Worm (Caenorhabditis elegans): ENCODE results near the gene dyrb-1.

dyrb-1 gene

DNA sequence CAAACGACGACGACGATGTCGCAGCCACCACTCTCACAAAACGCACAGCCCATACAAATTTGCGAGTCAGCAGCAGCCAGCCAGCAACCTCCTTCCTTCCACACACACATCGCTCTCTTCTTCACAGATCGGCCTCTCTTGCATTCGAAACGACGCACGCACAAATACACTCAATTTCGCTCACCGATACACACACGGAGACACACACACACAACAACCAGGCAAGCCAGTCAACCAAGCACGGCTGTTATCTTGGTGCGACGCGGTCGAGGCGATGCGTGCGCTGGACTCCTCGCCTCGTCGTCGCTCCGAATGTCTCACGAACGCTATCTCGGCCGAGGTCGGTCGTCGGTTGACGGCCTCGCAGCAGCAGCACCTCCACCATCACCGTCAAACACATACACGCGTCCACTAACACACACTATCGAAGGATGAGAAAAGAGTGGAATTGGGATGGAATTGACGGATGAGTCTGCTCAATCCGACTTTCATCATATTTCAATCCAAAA is 46.6 kb downstream of the dyrb-1 start (continued):
- TF ChIP-seq pag-3 (tag; optimal IDR thresholded peaks at IDR 0.05; ENCODE audit: borderline replicate concordance, insufficient read depth) (no peak), ces-1 (GFP tag; optimal IDR thresholded peaks at IDR 0.05) (no peak), lin-13 (GFP tag; optimal IDR thresholded peaks at IDR 0.05) (peak; percentile 92), rnt-1 (tag; optimal IDR thresholded peaks at IDR 0.05) (peak; percentile 73), lir-3 (tag; optimal IDR thresholded peaks at IDR 0.05; ENCODE audit: poor library complexity) (peak; percentile 57), dpl-1 (GFP tag; optimal IDR thresholded peaks at IDR 0.05) (peak; percentile 53 to 64 (median 55)), C04F5.9 (tag; optimal IDR thresholded peaks at IDR 0.05) (peak; percentile 39), egl-13 (tag; optimal IDR thresholded peaks at IDR 0.05) (peak; percentile 62), sox-4 (tag; optimal IDR thresholded peaks at IDR 0.05) (no peak), unc-130 (tag; optimal IDR thresholded peaks at IDR 0.05) (peak; percentile 83), egl-27 (tag; optimal IDR thresholded peaks at IDR 0.05) (peak; percentile 70 to 81), aly-2 (tag; optimal IDR thresholded peaks at IDR 0.05) (peak; percentile 52), hlh-17 (GFP tag; optimal IDR thresholded peaks at IDR 0.05; ENCODE audit: borderline replicate concordance) (no peak), jun-1 (tag; optimal IDR thresholded peaks at IDR 0.05) (peak; percentile 94), nhr-19 (GFP tag; conservative IDR thresholded peaks at IDR 0.05) (peak; percentile 77), fos-1 (tag; optimal IDR thresholded peaks at IDR 0.05) (peak; percentile 88), ceh-88 (GFP tag; IDR thresholded peaks at IDR 0.05) (no peak), unc-62 (GFP tag; optimal IDR thresholded peaks at IDR 0.05) (no peak), aha-1 (tag; optimal IDR thresholded peaks at IDR 0.05) (peak; percentile 14), lin-15B (tag; optimal IDR thresholded peaks at IDR 0.05) (peak; percentile 68)

DNA sequence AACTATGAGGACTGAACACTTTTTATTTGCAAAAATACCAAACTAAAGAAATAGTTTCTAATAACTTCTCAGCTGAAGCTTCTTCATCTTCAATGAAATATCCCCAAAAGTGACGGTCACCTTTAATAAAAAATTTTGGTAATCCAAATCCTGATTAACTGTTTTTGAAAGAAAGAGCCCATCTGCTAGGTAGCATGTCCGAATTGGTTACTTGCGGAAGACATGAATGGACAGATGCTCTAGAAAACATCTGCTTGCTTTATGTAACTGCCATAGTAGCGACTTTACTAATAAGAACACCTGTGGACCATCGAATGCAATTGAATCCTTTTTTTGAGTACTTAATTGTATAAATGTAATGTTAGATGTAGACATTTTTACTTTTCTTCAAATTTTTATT is 47.9 kb downstream of the dyrb-1 start:
- peak; percentile 3 to 7 for TF ChIP-seq lsy-2 (tag; optimal IDR thresholded peaks at IDR 0.05)
- TF ChIP-seq egl-13 (tag; optimal IDR thresholded peaks at IDR 0.05), result no peak

DNA sequence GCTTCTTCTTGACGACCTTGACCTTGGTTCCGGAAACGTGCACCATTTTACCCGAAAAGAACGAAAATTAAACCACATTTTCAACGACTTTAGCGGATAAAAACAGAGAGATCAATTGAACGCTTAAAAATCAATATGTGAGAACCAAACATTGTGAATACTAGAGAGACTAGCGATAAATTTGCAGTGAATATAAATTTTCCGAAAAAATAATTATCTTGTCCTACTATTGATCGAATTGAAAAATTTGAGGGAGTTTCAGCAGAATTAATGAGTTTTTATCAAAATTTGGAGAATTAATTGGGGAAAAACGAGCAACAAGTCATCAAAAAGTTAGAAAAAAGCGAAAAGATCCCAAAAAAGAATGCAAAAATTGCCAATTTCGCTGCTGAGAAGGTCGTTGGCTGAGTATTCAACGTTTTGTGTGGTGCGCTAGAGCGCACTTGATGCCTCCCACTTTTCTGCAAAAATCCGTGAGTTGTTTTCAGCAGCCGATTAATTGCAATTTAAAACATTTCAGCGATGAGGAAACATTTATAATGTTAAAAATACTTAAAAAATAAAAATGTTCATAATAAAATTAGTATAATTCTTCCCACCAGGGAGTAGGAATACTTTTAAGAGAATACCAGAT is 49.8 kb downstream of the dyrb-1 start, which contains the start of gene rpl-32:
Gene rpl-32 (minus strand): TSS at position 51 of the 634 bp plus-strand sequence.
- peak; percentile 90 for TF ChIP-seq C16A3.4 (tag; optimal IDR thresholded peaks at IDR 0.05)
- peak; percentile 51 for TF ChIP-seq ama-1 (optimal IDR thresholded peaks at IDR 0.05)
- TF ChIP-seq F16B12.6 (tag; optimal IDR thresholded peaks at IDR 0.05), result peak; percentile 83
- peak; percentile 74 for TF ChIP-seq nhr-47 (tag; optimal IDR thresholded peaks at IDR 0.05)
- TF ChIP-seq lin-14 (GFP tag; optimal IDR thresholded peaks at IDR 0.05), result peak; percentile 87
- TF ChIP-seq hlh-4 (tag; optimal IDR thresholded peaks at IDR 0.05), result no peak
- no peak for TF ChIP-seq unc-62 (GFP tag; optimal IDR thresholded peaks at IDR 0.05)
- TF ChIP-seq xbp-1 (tag; optimal IDR thresholded peaks at IDR 0.05), result peak; percentile 78
- peak; percentile 81 for TF ChIP-seq fkh-8 (tag; optimal IDR thresholded peaks at IDR 0.05)
- TF ChIP-seq lsy-2 (tag; optimal IDR thresholded peaks at IDR 0.05), result peak; percentile 78 to 92
- no peak for TF ChIP-seq nhr-11 (tag; optimal IDR thresholded peaks at IDR 0.05)
- TF ChIP-seq rnt-1 (tag; optimal IDR thresholded peaks at IDR 0.05), result peak; percentile 78
- TF ChIP-seq nhr-20 (tag; optimal IDR thresholded peaks at IDR 0.05), result peak; percentile 76
- no peak for TF ChIP-seq aly-2 (tag; optimal IDR thresholded peaks at IDR 0.05)
- TF ChIP-seq mab-9 (GFP tag; IDR thresholded peaks at IDR 0.05), result no peak
- peak; percentile 65 for TF ChIP-seq nhr-19 (GFP tag; conservative IDR thresholded peaks at IDR 0.05)
- TF ChIP-seq swsn-7 (tag; optimal IDR thresholded peaks at IDR 0.05), result peak; percentile 67
- TF ChIP-seq nhr-85 (tag), result peak; percentile 88
- TF ChIP-seq unc-130 (tag; optimal IDR thresholded peaks at IDR 0.05), result peak; percentile 61
- TF ChIP-seq hpl-2 (GFP tag; optimal IDR thresholded peaks at IDR 0.05), result peak; percentile 42
- no peak for TF ChIP-seq hlh-17 (GFP tag; optimal IDR thresholded peaks at IDR 0.05; ENCODE audit: borderline replicate concordance)
- no peak for TF ChIP-seq ces-1 (GFP tag; optimal IDR thresholded peaks at IDR 0.05)
- no peak for TF ChIP-seq ceh-63 (GFP tag; optimal IDR thresholded peaks at IDR 0.05)
- TF ChIP-seq zag-1 (tag; optimal IDR thresholded peaks at IDR 0.05), result no peak
- peak; percentile 61 for TF ChIP-seq nhr-90 (tag; optimal IDR thresholded peaks at IDR 0.05; ENCODE audit: poor library complexity)
- peak; percentile 63 to 80 (median 76) for TF ChIP-seq dpl-1 (GFP tag; optimal IDR thresholded peaks at IDR 0.05)
- TF ChIP-seq irx-1 (tag; optimal IDR thresholded peaks at IDR 0.05), result peak; percentile 42
- peak; percentile 92 for TF ChIP-seq mep-1 (tag; optimal IDR thresholded peaks at IDR 0.05)
- TF ChIP-seq mef-2 (tag; optimal IDR thresholded peaks at IDR 0.05), result peak; percentile 20
- TF ChIP-seq ceh-90 (tag; optimal IDR thresholded peaks at IDR 0.05), result no peak
- TF ChIP-seq C34B4.2 (tag; optimal IDR thresholded peaks at IDR 0.05), result no peak
- peak; percentile 69 for TF ChIP-seq isw-1 (GFP tag; IDR thresholded peaks at IDR 0.05)
- no peak for TF ChIP-seq elt-2 (tag; optimal IDR thresholded peaks at IDR 0.05)
- no peak for TF ChIP-seq egl-27 (tag; optimal IDR thresholded peaks at IDR 0.05)
- TF ChIP-seq jun-1 (tag; optimal IDR thresholded peaks at IDR 0.05), result no peak
- no peak for TF ChIP-seq nhr-76 (tag; optimal IDR thresholded peaks at IDR 0.05)
